Fruit fly (Drosophila melanogaster): ENCODE results near the gene RPA2.
A peak's percentile ranks its signal among the peaks of the same experiment; 100 is the strongest.

RPA2 gene

dm6 chr2L:20889857-20890606 lies 35.9 kb downstream of the RPA2 start:
- TF ChIP-seq MESR4 (GFP tag; optimal IDR thresholded peaks at IDR 0.05) (no peak), CG2129 (GFP tag; IDR thresholded peaks at IDR 0.05; ENCODE audit: partially characterized antibody) (no peak), CG7987 (GFP tag; optimal IDR thresholded peaks at IDR 0.05) (peak; percentile 44), ap (GFP tag; IDR thresholded peaks at IDR 0.05) (no peak), CG3847 (GFP tag; IDR thresholded peaks at IDR 0.05) (no peak), Nf-YB (GFP tag; optimal IDR thresholded peaks at IDR 0.05) (peak; percentile 47), Dad (GFP tag; optimal IDR thresholded peaks at IDR 0.05) (peak; percentile 36), CG3281 (GFP tag; optimal IDR thresholded peaks at IDR 0.05) (peak; percentile 14), mld (GFP tag; IDR thresholded peaks at IDR 0.05; ENCODE audit: partially characterized antibody) (no peak), CG7745 (tag; optimal IDR thresholded peaks at IDR 0.05) (no peak), Hr39 (optimal IDR thresholded peaks at IDR 0.05) (no peak), CG15696 (tag; optimal IDR thresholded peaks at IDR 0.05) (no peak), CG13424 (tag; optimal IDR thresholded peaks at IDR 0.05) (peak; percentile 17), hb (GFP tag; IDR thresholded peaks at IDR 0.05; ENCODE audit: partially characterized antibody) (no peak), unpg (GFP tag; optimal IDR thresholded peaks at IDR 0.05) (peak; percentile 34), pfk (GFP tag; optimal IDR thresholded peaks at IDR 0.05) (no peak), insv (GFP tag; optimal IDR thresholded peaks at IDR 0.05) (no peak), CG15479 (GFP tag; optimal IDR thresholded peaks at IDR 0.05) (no peak), jumu (GFP tag; optimal IDR thresholded peaks at IDR 0.05) (no peak), HLHmδ (GFP tag; optimal IDR thresholded peaks at IDR 0.05) (peak; percentile 52), crc (GFP tag; optimal IDR thresholded peaks at IDR 0.05) (no peak), CG8944 (GFP tag; optimal IDR thresholded peaks at IDR 0.05) (no peak), HLH54F (GFP tag; optimal IDR thresholded peaks at IDR 0.05) (no peak), wdn (GFP tag; IDR thresholded peaks at IDR 0.05) (no peak), CG4328 (GFP tag; optimal IDR thresholded peaks at IDR 0.05) (no peak), CG14860 (GFP tag; IDR thresholded peaks at IDR 0.05; ENCODE audit: partially characterized antibody) (no peak), CG10431 (GFP tag; optimal IDR thresholded peaks at IDR 0.05) (no peak), CG4820 (GFP tag; optimal IDR thresholded peaks at IDR 0.05) (peak; percentile 44), CG13775 (GFP tag; optimal IDR thresholded peaks at IDR 0.05) (peak; percentile 14), vvl (GFP tag; IDR thresholded peaks at IDR 0.05) (peak; percentile 31), Trl (optimal IDR thresholded peaks at IDR 0.05) (peak; percentile 68 to 78), Trl (GFP tag; optimal IDR thresholded peaks at IDR 0.05) (no peak), CG7786 (GFP tag; optimal IDR thresholded peaks at IDR 0.05) (peak; percentile 34), slbo (GFP tag; IDR thresholded peaks at IDR 0.05) (peak; percentile 34; the same call in 1 of the 2 replicates), CG8089 (GFP tag; optimal IDR thresholded peaks at IDR 0.05) (peak; percentile 3), CG15601 (tag; optimal IDR thresholded peaks at IDR 0.05) (no peak), MBD-R2 (GFP tag; IDR thresholded peaks at IDR 0.05) (no peak), Tbp (GFP tag; optimal IDR thresholded peaks at IDR 0.05) (no peak), NfI (GFP tag; optimal IDR thresholded peaks at IDR 0.05) (no peak), Deaf1 (tag; optimal IDR thresholded peaks at IDR 0.05) (peak; percentile 32), CG15011 (GFP tag; optimal IDR thresholded peaks at IDR 0.05) (no peak), CG30403 (GFP tag; optimal IDR thresholded peaks at IDR 0.05) (peak; percentile 48), gt (GFP tag; IDR thresholded peaks at IDR 0.05) (no peak), dysf (GFP tag; IDR thresholded peaks at IDR 0.05) (no peak), ato (GFP tag; IDR thresholded peaks at IDR 0.05; ENCODE audit: partially characterized antibody) (no peak), pan (optimal IDR thresholded peaks at IDR 0.05) (no peak), pan (GFP tag; optimal IDR thresholded peaks at IDR 0.05 in 1 of 2, IDR thresholded peaks at IDR 0.05 in 1 of 2) (no peak), unc-4 (GFP tag; IDR thresholded peaks at IDR 0.05; ENCODE audit: partially characterized antibody) (no peak), nmo (GFP tag; optimal IDR thresholded peaks at IDR 0.05) (peak; percentile 42), chm (GFP tag; IDR thresholded peaks at IDR 0.05) (0 out of 2 replicates have a peak, but pooled peaks have one; percentile 60)
